Fruit fly (Drosophila melanogaster) whole organism, embryonic: ENCODE measurements around the gene CG18213.

Experiments used
- Adf1 ChIP-seq: fragments of 200-800 bp; sonication (Bioruptor generic); IDR thresholded peaks from 2 replicates; pipeline ENCODE4 v1.3.6; 2022; ENCODE audit warnings: missing biosample characterization, missing genetic modification characterization
- CG12071 ChIP-seq: fragments of 200-800 bp; sonication (Bioruptor generic); optimal IDR thresholded peaks from 3 replicates; lab custom pipeline; 2018; ENCODE audit warnings: missing biosample characterization, mild to moderate bottlenecking, missing genetic modification characterization
- CG12219 ChIP-seq: fragments of 200-800 bp; sonication (Bioruptor generic); optimal IDR thresholded peaks from 3 replicates; lab custom pipeline; 2018; ENCODE audit warnings: missing biosample characterization, mild to moderate bottlenecking, missing genetic modification characterization
- CG13894 ChIP-seq: fragments of 200-800 bp; sonication (Bioruptor generic); optimal IDR thresholded peaks from 3 replicates; lab custom pipeline; 2018; ENCODE audit warnings: missing biosample characterization, mild to moderate bottlenecking, missing genetic modification characterization, moderate library complexity
- CG14050 ChIP-seq: fragments of 200-800 bp; sonication (Bioruptor generic); IDR thresholded peaks from 3 replicates; pipeline ENCODE4 v1.3.6; 2022; ENCODE audit warnings: missing biosample characterization, missing genetic modification characterization
- CG14965 ChIP-seq: fragments of 200-800 bp; sonication (Bioruptor generic); optimal IDR thresholded peaks from 2 replicates; lab custom pipeline; 2016; ENCODE audit warnings: missing biosample characterization, missing genetic modification characterization, borderline replicate concordance
- CG2120 ChIP-seq: fragments of 200-800 bp; sonication (Bioruptor generic); optimal IDR thresholded peaks from 3 replicates; lab custom pipeline; 2016; ENCODE audit warnings: missing biosample characterization, missing genetic modification characterization
- CG2129 ChIP-seq: fragments of 200-800 bp; sonication (Bioruptor generic); IDR thresholded peaks from 2 replicates; pipeline ENCODE4 v1.3.6; 2022; ENCODE audit warnings: missing biosample characterization, missing genetic modification characterization; ENCODE audit not compliant: partially characterized antibody
- CG3065 ChIP-seq: fragments of 200-800 bp; sonication (Bioruptor generic); optimal IDR thresholded peaks from 2 replicates; lab custom pipeline; 2016; ENCODE audit warnings: missing biosample characterization, missing genetic modification characterization
- CG31224 ChIP-seq: fragments of 200-800 bp; sonication (Bioruptor generic); IDR thresholded peaks from 2 replicates; pipeline ENCODE4 v1.3.6; 2022; ENCODE audit warnings: missing biosample characterization, missing genetic modification characterization
- CG3281 ChIP-seq: fragments of 200-800 bp; sonication (Bioruptor generic); optimal IDR thresholded peaks from 3 replicates; lab custom pipeline; 2017; ENCODE audit warnings: missing biosample characterization, mild to moderate bottlenecking, missing genetic modification characterization
- CG3847 ChIP-seq: fragments of 200-800 bp; sonication (Bioruptor generic); IDR thresholded peaks from 2 replicates; pipeline ENCODE4 v1.3.6; 2022; ENCODE audit warnings: missing biosample characterization, missing genetic modification characterization
- CG6175 ChIP-seq: fragments of 200-800 bp; sonication (Bioruptor generic); IDR thresholded peaks from 3 replicates; pipeline ENCODE4 v1.3.6; 2022; ENCODE audit warnings: missing biosample characterization, missing genetic modification characterization
- CG6854 ChIP-seq: fragments of 200-800 bp; sonication (Bioruptor generic); optimal IDR thresholded peaks from 3 replicates; lab custom pipeline; 2017; ENCODE audit warnings: missing biosample characterization, mild to moderate bottlenecking, missing genetic modification characterization
- CG8281 ChIP-seq: fragments of 200-800 bp; sonication (Bioruptor generic); optimal IDR thresholded peaks from 2 replicates; lab custom pipeline; 2018; ENCODE audit warnings: missing biosample characterization, mild to moderate bottlenecking, missing genetic modification characterization, moderate library complexity
- CG9932 ChIP-seq: fragments of 200-800 bp; sonication (Bioruptor generic); IDR thresholded peaks from 2 replicates; pipeline ENCODE4 v1.3.6; 2022; ENCODE audit warnings: missing biosample characterization, missing genetic modification characterization
- CTCF ChIP-seq: fragments of 200-800 bp; sonication (Bioruptor generic); optimal IDR thresholded peaks from 2 replicates; lab custom pipeline; 2017; ENCODE audit warnings: missing biosample characterization, mild to moderate bottlenecking, missing genetic modification characterization, moderate library complexity
- CkIIα-i1 ChIP-seq: fragments of 200-800 bp; sonication (Bioruptor generic); IDR thresholded peaks from 2 replicates; pipeline ENCODE4 v1.3.6; 2022; ENCODE audit warnings: missing biosample characterization, missing genetic modification characterization
- Dad ChIP-seq: fragments of 200-800 bp; sonication (Bioruptor generic); optimal IDR thresholded peaks from 3 replicates; lab custom pipeline; 2016; ENCODE audit warnings: missing biosample characterization, missing genetic modification characterization
- Dip2 ChIP-seq: fragments of 200-800 bp; sonication (Bioruptor generic); IDR thresholded peaks from 2 replicates; pipeline ENCODE4 v1.3.6; 2022; ENCODE audit warnings: missing biosample characterization, missing genetic modification characterization
- Drgx ChIP-seq: fragments of 200-800 bp; sonication (Bioruptor generic); IDR thresholded peaks from 2 replicates; pipeline ENCODE4 v1.3.6; 2022; ENCODE audit warnings: missing biosample characterization, missing genetic modification characterization
- Fer1 ChIP-seq: fragments of 200-800 bp; sonication (Bioruptor generic); optimal IDR thresholded peaks from 2 replicates; lab custom pipeline; 2017; ENCODE audit warnings: missing biosample characterization, mild to moderate bottlenecking, missing genetic modification characterization
- HmgZ ChIP-seq: fragments of 200-800 bp; sonication (Bioruptor generic); optimal IDR thresholded peaks from 2 replicates; lab custom pipeline; 2018; ENCODE audit warnings: missing biosample characterization, mild to moderate bottlenecking, missing genetic modification characterization
- Hr51 ChIP-seq, 2 experiments: fragments of 200-800 bp; sonication (Bioruptor generic); optimal IDR thresholded peaks; 2 replicates in 1 of 2; 3 replicates in 1 of 2; lab custom pipeline; 2016 to 2018; ENCODE audit warnings: missing biosample characterization in 2 of 2, missing genetic modification characterization in 2 of 2, mild to moderate bottlenecking in 1 of 2, moderate library complexity in 1 of 2
- Lim3 ChIP-seq: fragments of 200-800 bp; sonication (Bioruptor generic); IDR thresholded peaks from 2 replicates; pipeline ENCODE4 v1.3.6; 2022; ENCODE audit warnings: missing biosample characterization, missing genetic modification characterization
- Lpt ChIP-seq: fragments of >200 bp; optimal IDR thresholded peaks from 2 replicates; lab custom pipeline; 2018; ENCODE audit warnings: missing biosample characterization, missing genetic modification characterization
- MTF-1 ChIP-seq: fragments of 200-800 bp; sonication (Bioruptor generic); optimal IDR thresholded peaks from 2 replicates; lab custom pipeline; 2018; ENCODE audit warnings: missing biosample characterization, mild to moderate bottlenecking, missing genetic modification characterization, borderline replicate concordance
- Max ChIP-seq: fragments of 200-800 bp; sonication (Bioruptor generic); optimal IDR thresholded peaks from 2 replicates; lab custom pipeline; 2016; ENCODE audit warnings: missing biosample characterization, mild to moderate bottlenecking, missing genetic modification characterization
- Mrtf ChIP-seq: fragments of 200-800 bp; sonication (Bioruptor generic); IDR thresholded peaks from 3 replicates; pipeline ENCODE4 v1.3.6; 2022; ENCODE audit warnings: missing biosample characterization, missing genetic modification characterization
- NK7.1 ChIP-seq: fragments of 200-800 bp; sonication (Bioruptor generic); optimal IDR thresholded peaks from 3 replicates; lab custom pipeline; 2016; ENCODE audit warnings: missing biosample characterization, missing genetic modification characterization
- Opbp ChIP-seq: fragments of 200-800 bp; sonication (Bioruptor generic); IDR thresholded peaks from 3 replicates; pipeline ENCODE4 v1.3.6; 2022; ENCODE audit warnings: missing biosample characterization, missing genetic modification characterization; ENCODE audit not compliant: partially characterized antibody
- Ravus ChIP-seq: fragments of 200-800 bp; sonication (Bioruptor generic); IDR thresholded peaks from 2 replicates; pipeline ENCODE4 v1.3.6; 2022; ENCODE audit warnings: missing biosample characterization, missing genetic modification characterization
- Xbp1 ChIP-seq: fragments of 200-800 bp; sonication (Bioruptor generic); optimal IDR thresholded peaks from 3 replicates; lab custom pipeline; 2016; ENCODE audit warnings: missing biosample characterization, mild to moderate bottlenecking, missing genetic modification characterization
- bsh ChIP-seq, 2 experiments: fragments of 200-800 bp; sonication (Bioruptor generic); optimal IDR thresholded peaks; 2 replicates each; lab custom pipeline; 2017 to 2018; ENCODE audit warnings: mild to moderate bottlenecking in 2 of 2, missing biosample characterization in 2 of 2, missing genetic modification characterization in 2 of 2, moderate library complexity in 1 of 2
- crol ChIP-seq: fragments of 200-800 bp; sonication (Bioruptor generic); IDR thresholded peaks from 2 replicates; pipeline ENCODE4 v1.3.6; 2022; ENCODE audit warnings: missing biosample characterization, missing genetic modification characterization
- dati ChIP-seq: fragments of 200-800 bp; sonication (Bioruptor generic); IDR thresholded peaks from 2 replicates; pipeline ENCODE4 v1.3.6; 2022; ENCODE audit warnings: missing biosample characterization, missing genetic modification characterization
- ken ChIP-seq: fragments of 200-800 bp; sonication (Bioruptor generic); IDR thresholded peaks from 3 replicates; pipeline ENCODE4 v1.3.6; 2022; ENCODE audit warnings: missing biosample characterization, missing genetic modification characterization
- mirr ChIP-seq: fragments of 200-800 bp; sonication (Bioruptor generic); optimal IDR thresholded peaks from 3 replicates; lab custom pipeline; 2018; ENCODE audit warnings: missing biosample characterization, mild to moderate bottlenecking, missing genetic modification characterization
- nmo ChIP-seq: fragments of 200-800 bp; sonication (Bioruptor generic); optimal IDR thresholded peaks from 2 replicates; lab custom pipeline; 2018; ENCODE audit warnings: missing biosample characterization, mild to moderate bottlenecking, missing genetic modification characterization, moderate library complexity
- org-1 ChIP-seq: fragments of 200-800 bp; sonication (Bioruptor generic); optimal IDR thresholded peaks from 2 replicates; lab custom pipeline; 2017; ENCODE audit warnings: missing biosample characterization, missing genetic modification characterization
- p53 ChIP-seq: fragments of 200-800 bp; sonication (Bioruptor generic); optimal IDR thresholded peaks from 2 replicates; lab custom pipeline; 2016; ENCODE audit warnings: missing biosample characterization, missing genetic modification characterization
- pb ChIP-seq: fragments of 200-800 bp; sonication (Bioruptor generic); optimal IDR thresholded peaks from 3 replicates; lab custom pipeline; 2016; ENCODE audit warnings: missing biosample characterization, missing genetic modification characterization
- run ChIP-seq: fragments of 200-800 bp; sonication (Bioruptor generic); optimal IDR thresholded peaks from 3 replicates; lab custom pipeline; 2018; ENCODE audit warnings: missing biosample characterization, mild to moderate bottlenecking, missing genetic modification characterization
- scrt ChIP-seq: fragments of 200-800 bp; sonication (Bioruptor generic); optimal IDR thresholded peaks from 2 replicates; lab custom pipeline; 2018; ENCODE audit warnings: missing biosample characterization, mild to moderate bottlenecking, missing genetic modification characterization, moderate library complexity
- sens ChIP-seq: fragments of 200-800 bp; sonication (Bioruptor generic); peaks from one replicate; lab custom pipeline; 2016; ENCODE audit warnings: missing biosample characterization, missing genetic modification characterization
- sob ChIP-seq: fragments of 200-800 bp; sonication (Bioruptor generic); IDR thresholded peaks from 2 replicates; pipeline ENCODE4 v1.3.6; 2022; ENCODE audit warnings: missing biosample characterization, missing genetic modification characterization
- tin ChIP-seq: fragments of 200-800 bp; sonication (Bioruptor generic); optimal IDR thresholded peaks from 3 replicates; lab custom pipeline; 2016; ENCODE audit warnings: missing biosample characterization, missing genetic modification characterization
- toy ChIP-seq: fragments of 200-800 bp; sonication (Bioruptor generic); IDR thresholded peaks from 2 replicates; pipeline ENCODE4 v1.3.6; 2022; ENCODE audit warnings: missing biosample characterization, missing genetic modification characterization
- unpg ChIP-seq: fragments of 200-800 bp; sonication (Bioruptor generic); optimal IDR thresholded peaks from 3 replicates; lab custom pipeline; 2018; ENCODE audit warnings: missing biosample characterization, mild to moderate bottlenecking, missing genetic modification characterization, moderate library complexity
- zen ChIP-seq: fragments of 200-800 bp; sonication (Bioruptor generic); optimal IDR thresholded peaks from 3 replicates; lab custom pipeline; 2018; ENCODE audit warnings: missing biosample characterization, mild to moderate bottlenecking, missing genetic modification characterization, moderate library complexity

CG18213 gene

DNA sequence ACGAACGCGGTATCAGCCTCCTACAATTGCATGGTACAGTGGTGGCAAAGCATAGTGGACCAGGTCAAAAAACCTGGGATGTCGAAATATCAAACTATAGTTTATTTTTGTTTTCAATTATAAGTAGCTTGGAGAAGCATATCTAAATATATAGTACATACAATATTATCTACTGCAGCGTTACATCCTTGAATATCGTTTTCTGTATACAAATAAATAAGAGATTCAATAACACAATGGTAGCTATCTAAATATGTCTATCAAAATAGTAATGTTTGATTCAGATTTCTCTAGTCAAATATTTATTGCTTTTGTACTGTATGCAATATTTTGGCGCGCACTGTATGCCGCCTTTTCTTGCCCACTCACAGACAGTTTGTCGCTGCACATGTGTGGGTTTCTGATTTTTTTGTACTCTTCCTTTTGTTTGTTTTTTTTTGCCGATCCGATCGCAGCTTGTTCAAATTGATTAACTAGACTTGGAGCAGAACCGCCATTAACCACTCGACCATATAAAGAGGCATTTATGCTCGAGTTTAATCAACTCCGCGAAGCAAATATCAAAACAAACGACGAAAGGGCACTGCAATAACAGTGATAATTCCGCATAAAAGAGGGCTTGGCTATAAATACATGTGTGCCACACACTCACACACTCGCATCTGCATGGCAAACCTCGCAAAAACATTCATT is 40.8 kb upstream of the CG18213 start (continued):
- TF ChIP-seq Dip2 (GFP tag; lab: Robert Waterston, UW), result peak; percentile 41; the same call in 1 of the 2 replicates
- TF ChIP-seq CG3847 (GFP tag; lab: Robert Waterston, UW), result peak; percentile 88
- TF ChIP-seq CG9932, result peak; percentile 86
- peak; percentile 88 for TF ChIP-seq Mrtf (GFP tag; lab: Robert Waterston, UW)
- TF ChIP-seq sens (GFP tag; lab: Kevin White, UChicago), result peak; percentile 99
- peak; percentile 82 for TF ChIP-seq zen (tag; lab: Kevin White, UChicago)
- TF ChIP-seq p53 (GFP tag; lab: Kevin White, UChicago), result peak; percentile 63
- TF ChIP-seq Lpt (GFP tag; lab: Kevin White, UChicago), result no peak
- peak; percentile 85 to 98 for TF ChIP-seq Hr51 (GFP tag; optimal IDR thresholded peaks at IDR 0.05; lab: Kevin White, UChicago)
- TF ChIP-seq CG2129 (GFP tag; lab: Robert Waterston, UW), result no peak
- TF ChIP-seq bsh (GFP tag; optimal IDR thresholded peaks at IDR 0.05; lab: Kevin White, UChicago), result peak; percentile 96 to 97
- peak; percentile 97 for TF ChIP-seq unpg
- TF ChIP-seq CG6175 (GFP tag; lab: Robert Waterston, UW), result peak; percentile 82
- TF ChIP-seq Xbp1 (GFP tag; lab: Kevin White, UChicago), result peak; percentile 95
- peak; percentile 55 for TF ChIP-seq CG14965 (GFP tag; lab: Kevin White, UChicago)
- peak; percentile 83 for TF ChIP-seq CG31224 (GFP tag; lab: Robert Waterston, UW)
- peak; percentile 59 for TF ChIP-seq crol (GFP tag; lab: Robert Waterston, UW)
- TF ChIP-seq org-1 (GFP tag; lab: Kevin White, UChicago), result peak; percentile 96
- TF ChIP-seq Adf1 (GFP tag; lab: Robert Waterston, UW), result peak; percentile 60
- peak; percentile 96 for TF ChIP-seq Drgx
- peak; percentile 74 for TF ChIP-seq CG13894 (tag; lab: Kevin White, UChicago)
- peak; percentile 93 for TF ChIP-seq CG14050 (GFP tag; lab: Robert Waterston, UW)
- TF ChIP-seq CG3065 (GFP tag; lab: Kevin White, UChicago), result peak; percentile 89
- no peak for TF ChIP-seq Opbp (GFP tag; lab: Robert Waterston, UW)
- peak; percentile 84 for TF ChIP-seq NK7.1 (GFP tag; lab: Kevin White, UChicago)
- TF ChIP-seq MTF-1, result peak; percentile 71
- peak; percentile 94 for TF ChIP-seq CG2120 (GFP tag; lab: Kevin White, UChicago)
- TF ChIP-seq ken, result peak; percentile 90
- peak; percentile 95 for TF ChIP-seq run (tag; lab: Kevin White, UChicago)
- peak; percentile 91 for TF ChIP-seq sob (GFP tag; lab: Robert Waterston, UW)
- peak; percentile 95 for TF ChIP-seq CG3281
- TF ChIP-seq dati (GFP tag; lab: Robert Waterston, UW), result peak; percentile 73
- TF ChIP-seq scrt (GFP tag; lab: Kevin White, UChicago), result peak; percentile 77
- peak; percentile 71 for TF ChIP-seq CTCF (GFP tag; lab: Kevin White, UChicago)
- TF ChIP-seq CG6854 (GFP tag; lab: Kevin White, UChicago), result peak; percentile 95
- TF ChIP-seq Lim3 (GFP tag; lab: Robert Waterston, UW), result peak; percentile 80
- TF ChIP-seq mirr, result peak; percentile 8
- peak; percentile 94 for TF ChIP-seq tin (GFP tag; lab: Kevin White, UChicago)
- peak; percentile 96 for TF ChIP-seq Max (GFP tag; lab: Kevin White, UChicago)
- TF ChIP-seq pb (GFP tag; lab: Kevin White, UChicago), result peak; percentile 85
- TF ChIP-seq Dad, result peak; percentile 82
- peak; percentile 97 for TF ChIP-seq nmo (GFP tag; lab: Kevin White, UChicago)
- TF ChIP-seq HmgZ (tag; lab: Kevin White, UChicago), result peak; percentile 90
- peak; percentile 95 for TF ChIP-seq CG12219 (GFP tag; lab: Kevin White, UChicago)
- peak; percentile 87 for TF ChIP-seq CG8281
- peak; percentile 73 for TF ChIP-seq Ravus
- TF ChIP-seq toy (GFP tag; lab: Robert Waterston, UW), result peak; percentile 75; the same call in 1 of the 2 replicates
- TF ChIP-seq Fer1 (GFP tag; lab: Kevin White, UChicago), result peak; percentile 97
- TF ChIP-seq CkIIα-i1 (GFP tag; lab: Robert Waterston, UW), result peak; percentile 63; the same call in 1 of the 2 replicates
- peak; percentile 90 for TF ChIP-seq CG12071 (GFP tag; lab: Kevin White, UChicago)
